Worm (Caenorhabditis elegans) whole organism, L2 larva: Measurements from ENCODE around the gene plrg-1.

Experiments
- aly-2 ChIP-seq: fragments of 150-350 bp; optimal IDR thresholded peaks from 2 replicates; lab custom pipeline; 2014; ENCODE audit warnings: missing biosample characterization, missing genetic modification characterization
- ama-1 ChIP-seq: fragments of 150-350 bp; optimal IDR thresholded peaks from 2 replicates; lab custom pipeline; 2018; ENCODE audit warnings: inconsistent platforms
- ceh-82 ChIP-seq: fragments of 150-350 bp; optimal IDR thresholded peaks from 2 replicates; lab custom pipeline; 2014; ENCODE audit warnings: missing biosample characterization, missing genetic modification characterization
- fos-1 ChIP-seq: fragments of 150-350 bp; optimal IDR thresholded peaks from 2 replicates; lab custom pipeline; 2014; ENCODE audit warnings: missing biosample characterization, missing genetic modification characterization
- gmeb-1 ChIP-seq: fragments of 150-350 bp; optimal IDR thresholded peaks from 2 replicates; lab custom pipeline; 2014; ENCODE audit warnings: missing biosample characterization, missing genetic modification characterization
- lin-39 ChIP-seq: fragments of 150-350 bp; optimal IDR thresholded peaks from 2 replicates; lab custom pipeline; 2014; ENCODE audit warnings: missing biosample characterization, missing genetic modification reagents, missing genetic modification characterization
- lsy-2 ChIP-seq, 2 experiments: fragments of 150-350 bp in 1 of 2; sonication (generic microtip) in 1 of 2; optimal IDR thresholded peaks; 2 replicates each; lab custom pipeline; 2014 to 2017; ENCODE audit warnings: missing biosample characterization in 2 of 2, missing genetic modification characterization in 2 of 2
- nhr-11 ChIP-seq: fragments of 150-350 bp; optimal IDR thresholded peaks from 2 replicates; lab custom pipeline; 2014; ENCODE audit warnings: missing biosample characterization, missing genetic modification characterization
- nhr-237 ChIP-seq: fragments of 150-350 bp; optimal IDR thresholded peaks from 2 replicates; lab custom pipeline; 2014; ENCODE audit warnings: missing biosample characterization, missing genetic modification characterization
- nhr-77 ChIP-seq: fragments of 150-350 bp; optimal IDR thresholded peaks from 2 replicates; lab custom pipeline; 2014; ENCODE audit warnings: missing biosample characterization, missing genetic modification characterization
- snpc-4 ChIP-seq: fragments of 150-350 bp; optimal IDR thresholded peaks from 2 replicates; lab custom pipeline; 2014; ENCODE audit warnings: missing biosample characterization, missing genetic modification characterization
- unc-55 ChIP-seq: fragments of 150-350 bp; sonication (generic microtip); optimal IDR thresholded peaks from 3 replicates; lab custom pipeline; 2014; ENCODE audit warnings: missing biosample characterization, missing genetic modification reagents, missing genetic modification characterization
- zag-1 ChIP-seq: fragments of 150-350 bp; optimal IDR thresholded peaks from 2 replicates; lab custom pipeline; 2014; ENCODE audit warnings: missing biosample characterization, missing genetic modification characterization

ce11 chrV:10824711-10825110 lies 17.0 kb upstream of the plrg-1 start, which contains the start of gene nrx-1:
- TF ChIP-seq lsy-2 (tag; optimal IDR thresholded peaks at IDR 0.05; lab: Kevin White, UChicago): no peak
- TF ChIP-seq nhr-77 (tag; lab: Kevin White, UChicago): no peak
- no peak for TF ChIP-seq gmeb-1 (tag; lab: Kevin White, UChicago)
- TF ChIP-seq nhr-237 (tag; lab: Kevin White, UChicago): no peak
- no peak for TF ChIP-seq zag-1 (tag; lab: Kevin White, UChicago)
- no peak for TF ChIP-seq fos-1 (tag; lab: Kevin White, UChicago)
- TF ChIP-seq aly-2 (tag; lab: Kevin White, UChicago): no peak
- no peak for TF ChIP-seq snpc-4 (tag; lab: Kevin White, UChicago)
- TF ChIP-seq ama-1 (lab: Kevin White, UChicago): no peak
- TF ChIP-seq ceh-82 (tag; lab: Kevin White, UChicago): no peak
- no peak for TF ChIP-seq nhr-11 (tag; lab: Kevin White, UChicago)
- no peak for TF ChIP-seq lin-39 (tag; lab: Kevin White, UChicago)
- TF ChIP-seq unc-55 (GFP tag; lab: Kevin White, UChicago): no peak
